Worm (Caenorhabditis elegans) whole organism, mixed stage, embryonic: ENCODE measurements around the gene srh-73.

Experiments
- M03D4.4 ChIP-seq: sonication (generic microtip); optimal IDR thresholded peaks from 2 replicates; lab custom pipeline; 2017; ENCODE audit warnings: mild to moderate bottlenecking, missing genetic modification characterization, missing compliant biosample characterization
- bed-3 ChIP-seq: fragments of 200-800 bp; sonication (Bioruptor generic); optimal IDR thresholded peaks from 3 replicates; lab custom pipeline; 2018; ENCODE audit warnings: mild to moderate bottlenecking, missing genetic modification characterization, moderate library complexity, missing compliant biosample characterization
- blmp-1 ChIP-seq: fragments of 150-350 bp; optimal IDR thresholded peaks from 2 replicates; lab custom pipeline; 2014; ENCODE audit warnings: missing biosample characterization, missing genetic modification characterization
- ceh-39 ChIP-seq: fragments of 150-350 bp; optimal IDR thresholded peaks from 2 replicates; lab custom pipeline; 2014; ENCODE audit warnings: missing biosample characterization, missing genetic modification characterization
- ceh-43 ChIP-seq: fragments of 200-800 bp; sonication (Bioruptor generic); optimal IDR thresholded peaks from 2 replicates; lab custom pipeline; 2018; ENCODE audit warnings: mild to moderate bottlenecking, missing genetic modification characterization, moderate library complexity, missing compliant biosample characterization
- ceh-83 ChIP-seq: fragments of 200-800 bp; sonication (Bioruptor generic); optimal IDR thresholded peaks from 2 replicates; lab custom pipeline; 2018; ENCODE audit warnings: mild to moderate bottlenecking, missing genetic modification characterization, missing compliant biosample characterization
- ces-1 ChIP-seq: fragments of 150-350 bp; optimal IDR thresholded peaks from 2 replicates; lab custom pipeline; 2014; ENCODE audit warnings: missing biosample characterization, missing genetic modification reagents, missing genetic modification characterization
- cnd-1 ChIP-seq: fragments of 200-800 bp; sonication (Bioruptor generic); optimal IDR thresholded peaks from 2 replicates; lab custom pipeline; 2018; ENCODE audit warnings: mild to moderate bottlenecking, missing genetic modification characterization, missing compliant biosample characterization
- drap-1 ChIP-seq: fragments of 200-800 bp; sonication (Bioruptor generic); optimal IDR thresholded peaks from 3 replicates; lab custom pipeline; 2018; ENCODE audit warnings: mild to moderate bottlenecking, missing genetic modification characterization, missing compliant biosample characterization
- elt-1 ChIP-seq: sonication (generic microtip); optimal IDR thresholded peaks from 2 replicates; lab custom pipeline; 2017; ENCODE audit warnings: missing genetic modification characterization, mild to moderate bottlenecking, missing compliant biosample characterization, antibody characterized with exemption, moderate library complexity, borderline replicate concordance; ENCODE audit not compliant: insufficient read depth
- elt-3 ChIP-seq: fragments of 150-350 bp; optimal IDR thresholded peaks from 2 replicates; lab custom pipeline; 2014; ENCODE audit warnings: missing biosample characterization, missing genetic modification characterization
- flh-1 ChIP-seq: fragments of 200-800 bp; sonication (Bioruptor generic); optimal IDR thresholded peaks from 2 replicates; lab custom pipeline; 2018; ENCODE audit warnings: mild to moderate bottlenecking, missing genetic modification characterization, moderate library complexity, missing compliant biosample characterization
- ham-2 ChIP-seq: fragments of 200-800 bp; sonication (Bioruptor generic); optimal IDR thresholded peaks from 2 replicates; lab custom pipeline; 2018; ENCODE audit warnings: mild to moderate bottlenecking, missing genetic modification characterization, missing compliant biosample characterization
- hlh-1 ChIP-seq: fragments of 150-350 bp; optimal IDR thresholded peaks from 2 replicates; lab custom pipeline; 2014; ENCODE audit warnings: missing biosample characterization, missing genetic modification reagents, missing genetic modification characterization
- lin-13 ChIP-seq: fragments of 150-350 bp; optimal IDR thresholded peaks from 2 replicates; lab custom pipeline; 2014; ENCODE audit warnings: missing biosample characterization, missing genetic modification characterization
- lin-32 ChIP-seq: fragments of 200-800 bp; sonication (Bioruptor generic); optimal IDR thresholded peaks from 2 replicates; lab custom pipeline; 2018; ENCODE audit warnings: mild to moderate bottlenecking, missing genetic modification characterization, missing compliant biosample characterization
- lsy-2 ChIP-seq: fragments of 150-350 bp; optimal IDR thresholded peaks from 2 replicates; lab custom pipeline; 2014; ENCODE audit warnings: missing biosample characterization, missing genetic modification characterization
- mab-5 ChIP-seq: fragments of 150-350 bp; optimal IDR thresholded peaks from 2 replicates; lab custom pipeline; 2014; ENCODE audit warnings: missing biosample characterization, missing genetic modification characterization
- mep-1 ChIP-seq: fragments of 150-350 bp; optimal IDR thresholded peaks from 2 replicates; lab custom pipeline; 2017; ENCODE audit warnings: missing biosample characterization, missing genetic modification reagents, missing genetic modification characterization, inconsistent platforms
- mls-2 ChIP-seq: sonication (generic microtip); optimal IDR thresholded peaks from 2 replicates; lab custom pipeline; 2016; ENCODE audit warnings: mild to moderate bottlenecking, missing genetic modification characterization, moderate library complexity, missing compliant biosample characterization
- nhr-12 ChIP-seq: fragments of 150-350 bp; optimal IDR thresholded peaks from 2 replicates; lab custom pipeline; 2014; ENCODE audit warnings: missing biosample characterization, missing genetic modification characterization
- nhr-2 ChIP-seq: fragments of 150-350 bp; optimal IDR thresholded peaks from 2 replicates; lab custom pipeline; 2014; ENCODE audit warnings: missing biosample characterization, missing genetic modification characterization
- nhr-237 ChIP-seq: fragments of 150-350 bp; optimal IDR thresholded peaks from 2 replicates; lab custom pipeline; 2014; ENCODE audit warnings: missing biosample characterization, missing genetic modification characterization
- nhr-28 ChIP-seq: fragments of 150-350 bp; optimal IDR thresholded peaks from 2 replicates; lab custom pipeline; 2014; ENCODE audit warnings: missing biosample characterization, missing genetic modification characterization
- nhr-76 ChIP-seq: sonication (generic microtip); optimal IDR thresholded peaks from 2 replicates; lab custom pipeline; 2017; ENCODE audit warnings: missing biosample characterization, missing genetic modification characterization
- pha-4 ChIP-seq: fragments of 150-350 bp; optimal IDR thresholded peaks from 2 replicates; lab custom pipeline; 2018; ENCODE audit warnings: missing biosample characterization, missing genetic modification reagents, missing genetic modification characterization
- sem-2 ChIP-seq: fragments of 200-800 bp; sonication (Bioruptor generic); optimal IDR thresholded peaks from 2 replicates; lab custom pipeline; 2018; ENCODE audit warnings: mild to moderate bottlenecking, missing genetic modification characterization, missing compliant biosample characterization
- snpc-4 ChIP-seq: fragments of 150-350 bp; optimal IDR thresholded peaks from 2 replicates; lab custom pipeline; 2014; ENCODE audit warnings: missing biosample characterization, missing genetic modification characterization
- tbx-8 ChIP-seq: fragments of 200-800 bp; sonication (Bioruptor generic); optimal IDR thresholded peaks from 2 replicates; lab custom pipeline; 2018; ENCODE audit warnings: mild to moderate bottlenecking, missing genetic modification characterization, moderate library complexity, missing compliant biosample characterization
- unc-120 ChIP-seq: sonication (generic microtip); optimal IDR thresholded peaks from 2 replicates; lab custom pipeline; 2017; ENCODE audit warnings: missing genetic modification characterization, missing compliant biosample characterization; ENCODE audit not compliant: poor library complexity, severe bottlenecking
- unc-39 ChIP-seq: fragments of 150-350 bp; optimal IDR thresholded peaks from 2 replicates; lab custom pipeline; 2014; ENCODE audit warnings: missing biosample characterization, missing genetic modification characterization
- zip-8 ChIP-seq: fragments of 150-350 bp; optimal IDR thresholded peaks from 2 replicates; lab custom pipeline; 2014; ENCODE audit warnings: missing biosample characterization, missing genetic modification characterization
- ztf-11 ChIP-seq: fragments of 150-350 bp; optimal IDR thresholded peaks from 2 replicates; lab custom pipeline; 2014; ENCODE audit warnings: missing biosample characterization, missing genetic modification characterization

srh-73 gene

DNA sequence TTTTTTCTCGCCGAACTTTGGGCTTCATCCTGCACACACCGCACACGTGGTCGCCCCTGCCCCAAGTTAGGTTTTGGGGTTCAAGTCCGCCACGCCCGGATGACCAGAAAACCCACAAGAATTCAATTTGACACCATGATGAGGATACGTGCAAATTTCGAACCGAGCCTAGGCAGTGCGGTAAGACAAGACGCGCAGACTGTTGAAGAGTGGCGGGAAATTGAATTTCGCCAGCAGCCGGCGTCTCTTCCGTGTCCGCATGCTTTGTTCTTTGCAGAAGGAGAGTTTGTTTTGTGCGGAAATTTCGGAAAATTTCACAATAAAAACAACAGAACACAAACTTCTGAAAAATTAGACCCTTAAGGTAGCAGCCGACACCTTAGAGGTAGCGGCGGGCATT lies 12.0 kb upstream of the srh-73 start:
- TF ChIP-seq ceh-83 (no peak), nhr-76 (no peak), zip-8 (tag; lab: Kevin White, UChicago) (no peak), ces-1 (GFP tag; lab: Kevin White, UChicago) (peak; percentile 91)

DNA sequence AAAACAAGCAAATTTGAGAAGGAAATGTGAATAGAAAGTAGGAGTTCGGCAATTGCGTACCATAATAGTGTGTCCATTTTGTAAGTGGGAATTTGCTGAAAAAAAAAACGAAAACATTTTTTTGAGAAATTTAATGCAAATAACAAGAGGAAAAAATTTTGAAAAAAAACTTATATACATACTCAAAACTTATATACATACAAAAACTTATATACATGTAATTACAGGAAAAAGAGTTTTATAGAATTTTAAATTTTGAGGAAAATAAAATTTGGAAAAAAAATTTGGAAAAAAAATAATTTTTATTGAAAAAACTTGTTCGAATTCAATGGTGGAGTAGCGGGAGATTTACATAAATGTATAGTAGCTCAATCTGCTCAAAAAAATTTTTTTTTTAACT lies 9.2 kb upstream of the srh-73 start, which contains the start of gene ador-1:
ador-1 (minus strand) TSS at position 101 of the 400 bp plus-strand sequence.
- TF ChIP-seq ces-1 (GFP tag; lab: Kevin White, UChicago), result no peak
- no peak for TF ChIP-seq nhr-12 (tag; lab: Kevin White, UChicago)
- no peak for TF ChIP-seq lin-32
- TF ChIP-seq nhr-28 (tag; lab: Kevin White, UChicago), result no peak
- no peak for TF ChIP-seq unc-39 (tag; lab: Kevin White, UChicago)
- TF ChIP-seq nhr-76, result no peak
- no peak for TF ChIP-seq elt-1 (tag; lab: Kevin White, UChicago)
- no peak for TF ChIP-seq ceh-43
- no peak for TF ChIP-seq elt-3
- no peak for TF ChIP-seq blmp-1
- no peak for TF ChIP-seq flh-1
- TF ChIP-seq snpc-4 (tag; lab: Kevin White, UChicago), result no peak
- TF ChIP-seq lsy-2 (tag; lab: Kevin White, UChicago), result no peak

DNA sequence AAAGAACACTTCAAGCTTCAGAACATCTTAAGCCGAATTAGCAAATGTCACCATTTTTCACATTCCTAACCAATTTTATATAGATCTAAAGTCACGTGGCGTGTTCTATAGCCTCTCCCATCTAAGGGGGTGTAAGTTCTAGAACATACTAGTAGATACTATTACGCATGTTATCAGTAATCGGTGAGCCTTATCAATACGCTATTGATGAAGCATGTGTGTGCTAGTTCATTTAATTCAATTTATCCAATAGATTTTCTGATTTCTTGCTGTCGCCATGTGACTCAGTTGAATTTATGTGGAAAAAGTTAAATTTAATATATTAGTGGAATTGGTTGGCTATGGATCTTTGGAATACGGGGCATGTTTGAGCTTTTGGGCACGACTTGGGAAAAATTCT lies 5.5 kb upstream of the srh-73 start:
- TF ChIP-seq tbx-8 (GFP tag; lab: Kevin White, UChicago) (no peak), drap-1 (GFP tag; lab: Kevin White, UChicago) (no peak), ceh-39 (tag; lab: Kevin White, UChicago) (no peak), M03D4.4 (tag; lab: Kevin White, UChicago) (no peak), hlh-1 (tag; lab: Kevin White, UChicago) (no peak), unc-120 (tag; lab: Kevin White, UChicago) (no peak), nhr-12 (tag; lab: Kevin White, UChicago) (no peak)

DNA sequence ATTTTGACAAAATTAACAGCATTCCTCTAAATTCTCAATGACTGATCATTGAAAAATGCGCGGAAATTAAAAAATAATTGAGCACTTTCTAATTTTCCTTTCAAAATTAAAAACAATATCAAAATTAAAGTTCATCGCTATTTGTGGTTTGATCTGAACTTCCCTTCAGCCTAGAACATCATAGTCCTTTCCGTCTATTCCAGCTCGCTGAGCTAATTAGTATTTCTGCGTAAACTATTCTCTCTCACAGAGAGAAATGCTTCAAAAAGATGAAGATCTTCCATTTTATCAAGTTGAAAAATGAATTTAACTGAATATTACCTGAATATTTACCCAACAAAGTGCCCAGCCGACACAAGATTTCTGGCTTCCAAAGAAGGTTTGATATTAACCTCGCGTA lies 4.9 kb upstream of the srh-73 start, which contains the start of gene srh-68:
srh-68 (plus strand) TSS at position 301 of the 400 bp plus-strand sequence.
- TF ChIP-seq zip-8 (tag; lab: Kevin White, UChicago) (no peak), mls-2 (tag; lab: Kevin White, UChicago) (no peak), unc-39 (tag; lab: Kevin White, UChicago) (no peak)
- TF ChIP-seq, all 35 proteins: peak for 0

DNA sequence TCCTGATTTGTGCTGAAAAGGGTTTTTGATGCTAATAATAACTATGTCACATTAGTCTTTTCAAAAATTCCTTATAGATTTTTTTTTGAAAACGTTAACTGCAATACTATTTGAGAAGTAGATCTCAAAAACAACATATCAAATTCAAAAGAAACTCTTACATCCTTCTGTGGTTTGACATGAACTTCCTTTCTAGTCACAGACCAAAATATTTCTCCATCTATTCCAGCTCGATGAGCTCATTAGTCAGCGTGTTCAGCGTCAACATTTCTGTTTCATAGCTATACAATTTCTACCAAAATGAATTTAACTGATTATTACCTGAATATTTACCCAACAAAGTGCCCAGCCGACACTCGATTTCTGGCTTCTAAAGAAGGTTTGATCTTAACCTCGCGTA lies 3.3 kb upstream of the srh-73 start, which contains the start of gene srh-67:
srh-67 (plus strand) TSS at position 301 of the 400 bp plus-strand sequence.
- TF ChIP-seq nhr-237 (tag; lab: Kevin White, UChicago) (no peak), zip-8 (tag; lab: Kevin White, UChicago) (no peak), ces-1 (GFP tag; lab: Kevin White, UChicago) (no peak), tbx-8 (GFP tag; lab: Kevin White, UChicago) (no peak)

DNA sequence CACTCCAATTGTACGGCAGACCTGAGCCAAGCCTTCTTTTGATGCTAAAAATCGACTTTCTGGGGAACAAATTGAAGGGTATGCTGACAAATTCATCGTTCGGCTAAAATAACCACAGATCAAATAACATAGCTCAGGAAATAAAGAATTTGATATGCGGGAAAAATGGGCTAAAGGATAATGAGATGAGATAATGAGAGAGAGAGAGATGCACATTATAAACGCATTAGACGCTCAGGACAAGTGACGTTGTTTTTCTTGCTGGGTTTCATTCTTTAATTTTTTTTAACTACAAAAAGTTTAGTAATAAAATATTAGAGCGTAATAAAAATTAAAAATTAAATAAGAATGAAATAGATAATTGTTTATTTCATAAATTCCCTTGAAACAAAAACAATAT lies 2.7 kb downstream of the srh-73 start, which contains the start of gene srh-69:
srh-69 (minus strand) TSS at position 101 of the 400 bp plus-strand sequence.
- TF ChIP-seq unc-120 (tag; lab: Kevin White, UChicago) (no peak), nhr-28 (tag; lab: Kevin White, UChicago) (no peak), mab-5 (no peak), ham-2 (GFP tag; lab: Kevin White, UChicago) (no peak), ceh-43 (no peak), ces-1 (GFP tag; lab: Kevin White, UChicago) (no peak), M03D4.4 (tag; lab: Kevin White, UChicago) (no peak), pha-4 (tag; lab: Kevin White, UChicago) (no peak), mls-2 (tag; lab: Kevin White, UChicago) (no peak), lin-32 (no peak), sem-2 (GFP tag; lab: Kevin White, UChicago) (no peak)
- TF ChIP-seq, all 35 proteins: peak for 0

DNA sequence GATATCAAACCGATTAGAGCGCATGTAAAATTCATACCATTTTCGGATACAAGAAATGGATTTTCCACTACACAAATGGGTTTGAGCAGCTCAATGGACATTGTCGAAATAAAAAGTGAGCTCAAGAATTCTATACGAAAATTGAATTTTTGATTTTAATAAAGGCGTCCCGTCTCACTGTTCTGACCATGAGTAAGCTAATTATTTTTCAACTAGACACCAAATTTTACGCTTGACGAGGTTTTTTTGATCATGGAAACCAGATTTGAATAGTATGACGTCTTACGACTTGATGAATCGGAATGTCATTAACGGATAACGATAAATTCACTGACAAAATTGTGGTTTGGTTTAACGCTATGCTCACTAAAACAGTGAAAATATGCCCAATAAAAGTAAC lies 4.3 kb downstream of the srh-73 start, which contains the start of gene srh-61:
srh-61 (minus strand) TSS at position 101 of the 400 bp plus-strand sequence.
- TF ChIP-seq M03D4.4 (tag; lab: Kevin White, UChicago), result no peak
- no peak for TF ChIP-seq nhr-12 (tag; lab: Kevin White, UChicago)
- TF ChIP-seq mep-1 (tag; lab: Kevin White, UChicago), result no peak
- no peak for TF ChIP-seq nhr-2 (tag; lab: Kevin White, UChicago)
- no peak for TF ChIP-seq nhr-28 (tag; lab: Kevin White, UChicago)
- TF ChIP-seq ces-1 (GFP tag; lab: Kevin White, UChicago), result no peak
- no peak for TF ChIP-seq nhr-76
- no peak for TF ChIP-seq drap-1 (GFP tag; lab: Kevin White, UChicago)
- TF ChIP-seq ceh-43, result no peak
- TF ChIP-seq unc-120 (tag; lab: Kevin White, UChicago), result no peak
- TF ChIP-seq cnd-1 (tag; lab: Kevin White, UChicago), result no peak
- TF ChIP-seq hlh-1 (tag; lab: Kevin White, UChicago), result no peak
- no peak for TF ChIP-seq ham-2 (GFP tag; lab: Kevin White, UChicago)
- no peak for TF ChIP-seq ztf-11 (tag; lab: Kevin White, UChicago)
- TF ChIP-seq snpc-4 (tag; lab: Kevin White, UChicago), result no peak
- TF ChIP-seq lin-13 (tag; lab: Kevin White, UChicago), result no peak
- TF ChIP-seq bed-3 (GFP tag; lab: Kevin White, UChicago), result no peak
- TF ChIP-seq flh-1, result no peak
- no peak for TF ChIP-seq blmp-1
